Fruit fly (Drosophila melanogaster) whole organism, adult: Measurements from ENCODE around the gene CG34124.

Experiments used
- CG11617 ChIP-seq: fragments of 200-800 bp; sonication (Bioruptor generic); optimal IDR thresholded peaks from 2 replicates; lab custom pipeline; 2017; ENCODE audit warnings: mild to moderate bottlenecking, missing biosample characterization, missing genetic modification reagents, missing genetic modification characterization
- CG1620 ChIP-seq: fragments of 200-800 bp; sonication (Bioruptor generic); optimal IDR thresholded peaks from 2 replicates; lab custom pipeline; 2016; ENCODE audit warnings: missing biosample characterization, missing genetic modification characterization
- CG5204 ChIP-seq: fragments of 200-800 bp; sonication (Bioruptor generic); optimal IDR thresholded peaks from 2 replicates; lab custom pipeline; 2016; ENCODE audit warnings: missing biosample characterization, missing genetic modification characterization
- Clk ChIP-seq: fragments of 200-800 bp; sonication (Bioruptor generic); optimal IDR thresholded peaks from 2 replicates; lab custom pipeline; 2017; ENCODE audit warnings: missing biosample characterization, missing genetic modification characterization
- Crg-1 ChIP-seq: fragments of 200-800 bp; sonication (Bioruptor generic); optimal IDR thresholded peaks from 2 replicates; lab custom pipeline; 2016; ENCODE audit warnings: missing biosample characterization, missing genetic modification characterization
- Hr96 ChIP-seq: fragments of 200-800 bp; sonication (Bioruptor generic); optimal IDR thresholded peaks from 2 replicates; lab custom pipeline; 2016; ENCODE audit warnings: missing biosample characterization, missing genetic modification characterization
- Mnt ChIP-seq: fragments of 200-800 bp; sonication (Bioruptor generic); optimal IDR thresholded peaks from 2 replicates; lab custom pipeline; 2016; ENCODE audit warnings: missing biosample characterization, mild to moderate bottlenecking, missing genetic modification characterization
- bab1 ChIP-seq: fragments of 200-800 bp; sonication (Bioruptor generic); optimal IDR thresholded peaks from 3 replicates; lab custom pipeline; 2019; ENCODE audit warnings: missing biosample characterization, mild to moderate bottlenecking, missing genetic modification characterization, moderate library complexity
- cnc ChIP-seq, 2 experiments: fragments of >200 bp; optimal IDR thresholded peaks; 2 replicates each; lab custom pipeline; 2017
- kay ChIP-seq: fragments of 200-800 bp; sonication (Bioruptor generic); peaks from one replicate; lab custom pipeline; 2016; ENCODE audit warnings: missing biosample characterization, missing genetic modification characterization, borderline replicate concordance
- ovo ChIP-seq: fragments of 200-800 bp; sonication (Bioruptor generic); optimal IDR thresholded peaks from 2 replicates; lab custom pipeline; 2016; ENCODE audit warnings: missing biosample characterization, missing genetic modification characterization
- pad ChIP-seq: fragments of 200-800 bp; sonication (Bioruptor generic); optimal IDR thresholded peaks from 3 replicates; lab custom pipeline; 2017; ENCODE audit warnings: missing biosample characterization, missing genetic modification characterization, mild to moderate bottlenecking, moderate library complexity, missing genetic modification reagents
- tj ChIP-seq: fragments of 200-800 bp; sonication (Bioruptor generic); optimal IDR thresholded peaks from 3 replicates; lab custom pipeline; 2017; ENCODE audit warnings: missing biosample characterization, mild to moderate bottlenecking, missing genetic modification characterization, moderate library complexity

DNA sequence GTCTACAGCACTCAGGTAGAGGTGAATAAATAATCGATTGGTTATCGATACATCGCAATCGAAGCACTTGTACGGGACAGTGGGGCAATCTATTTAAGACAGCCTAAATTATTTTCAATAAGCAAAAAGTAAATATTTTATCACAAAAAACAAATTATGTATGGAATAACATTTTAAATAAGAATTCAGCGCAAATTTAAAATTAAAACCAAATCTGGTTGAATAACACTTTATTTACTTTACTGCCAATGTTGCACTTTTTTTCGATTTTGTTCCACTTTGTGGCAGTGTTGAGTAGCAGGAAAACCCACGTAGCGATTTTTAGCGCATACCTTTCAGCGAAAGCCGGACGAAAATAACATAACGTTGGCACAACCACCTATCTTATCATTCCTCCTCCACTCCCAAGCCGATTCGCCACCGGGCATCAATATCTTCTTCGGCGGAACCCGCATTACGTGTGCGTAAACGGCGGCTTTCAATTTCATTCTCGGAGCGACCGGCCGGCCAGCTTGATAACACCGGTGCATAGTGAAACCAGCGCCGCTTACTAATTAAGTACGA lies 18.9 kb downstream of the CG34124 start, which contains the start of the genes Gmd and CG3792:
- TF ChIP-seq Crg-1 (GFP tag; lab: Kevin White, UChicago) (peak; percentile 92), Mnt (GFP tag; lab: Kevin White, UChicago) (peak; percentile 86), ovo (GFP tag; lab: Kevin White, UChicago) (peak; percentile 83), CG5204 (no peak), kay (GFP tag; lab: Kevin White, UChicago) (no peak), CG11617 (GFP tag; lab: Kevin White, UChicago) (peak; percentile 95), bab1 (GFP tag; lab: Kevin White, UChicago) (peak; percentile 95), cnc (optimal IDR thresholded peaks at IDR 0.05; lab: Kevin White, UChicago) (no peak), Hr96 (GFP tag; lab: Kevin White, UChicago) (no peak), CG1620 (GFP tag; lab: Kevin White, UChicago) (peak; percentile 95), pad (peak; percentile 86), tj (peak; percentile 95), Clk (GFP tag; lab: Kevin White, UChicago) (peak; percentile 90)
